Fruit fly (Drosophila melanogaster) whole organism, pupa: ENCODE measurements around the gene prg.

ENCODE experiments used
- CG12605 ChIP-seq: fragments of 200-800 bp; sonication (Bioruptor generic); IDR thresholded peaks from 2 replicates; pipeline ENCODE4 v1.3.6; 2022; ENCODE audit warnings: missing biosample characterization, missing genetic modification characterization
- EcR ChIP-seq: fragments of 200-800 bp; sonication (Bioruptor generic); optimal IDR thresholded peaks from 3 replicates; lab custom pipeline; 2019; ENCODE audit warnings: missing biosample characterization, missing genetic modification characterization, mild to moderate bottlenecking, moderate library complexity, missing genetic modification reagents
- Pif1B ChIP-seq: fragments of 200-800 bp; sonication (Bioruptor generic); optimal IDR thresholded peaks from 3 replicates; lab custom pipeline; 2016; ENCODE audit warnings: missing biosample characterization, missing genetic modification characterization

DNA sequence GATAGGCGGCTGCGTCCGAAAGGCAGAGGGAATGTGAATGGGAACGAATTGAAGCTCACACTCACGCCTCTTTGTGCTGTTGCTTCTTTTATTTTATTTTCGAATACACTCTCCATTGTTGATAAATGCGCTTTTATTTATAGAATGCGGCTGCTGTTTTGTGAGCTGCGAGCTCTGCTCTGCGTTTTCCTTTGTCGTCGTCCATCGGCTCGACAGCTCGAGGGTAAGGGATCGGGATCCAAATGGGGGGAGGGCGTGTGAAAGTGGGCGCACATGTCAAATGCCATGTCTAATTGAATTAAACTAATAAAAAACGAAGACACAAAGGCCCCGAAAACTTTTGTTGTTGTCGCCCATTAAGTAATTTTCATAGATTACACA, 40.2 kb upstream of the prg start:
- no peak for TF ChIP-seq Pif1B (GFP tag; lab: Kevin White, UChicago)
- peak; percentile 78 for TF ChIP-seq EcR (GFP tag; lab: Kevin White, UChicago)
- TF ChIP-seq CG12605 (GFP tag; lab: Robert Waterston, UW), result no peak
